Fruit fly (Drosophila melanogaster): ENCODE data around the gene trn.

- no peak for TF ChIP-seq psq (optimal IDR thresholded peaks at IDR 0.05)
- TF ChIP-seq Dll (optimal IDR thresholded peaks at IDR 0.05) = no peak
Observed at dm6 chr3L:13074084-13074624, 39.9 kb upstream of the trn start.
